Worm (Caenorhabditis elegans) whole organism, young adult: Measurements from ENCODE around the gene F58G11.4.

Source experiments
- C06A6.2 ChIP-seq: fragments of 200-800 bp; sonication (Bioruptor generic); conservative IDR thresholded peaks from 2 replicates; pipeline ENCODE4 v1.3.6; 2022; ENCODE audit warnings: missing genetic modification characterization, missing compliant biosample characterization
- F10E7.11 ChIP-seq: sonication (generic microtip); optimal IDR thresholded peaks from 2 replicates; lab custom pipeline; 2017; ENCODE audit warnings: mild to moderate bottlenecking, missing genetic modification characterization, moderate library complexity, missing compliant biosample characterization
- F37B4.10 ChIP-seq: fragments of 200-800 bp; sonication (Bioruptor generic); IDR thresholded peaks from 2 replicates; pipeline ENCODE4 v1.3.6; 2022; ENCODE audit warnings: missing genetic modification characterization, missing compliant biosample characterization
- Y56A3A.18 ChIP-seq: fragments of 200-800 bp; sonication (Bioruptor generic); IDR thresholded peaks from 2 replicates; pipeline ENCODE4 v1.3.6; 2022; ENCODE audit warnings: missing genetic modification reagents, missing genetic modification characterization, missing compliant biosample characterization
- ceh-91 ChIP-seq: fragments of 200-800 bp; sonication (Bioruptor generic); IDR thresholded peaks from 2 replicates; pipeline ENCODE4 v1.3.6; 2022; ENCODE audit warnings: missing genetic modification reagents, missing genetic modification characterization, missing compliant biosample characterization
- him-1 ChIP-seq: sonication (generic microtip); optimal IDR thresholded peaks from 2 replicates; lab custom pipeline; 2016; ENCODE audit warnings: missing genotype, missing genetic modification reagents, missing genetic modification characterization, missing compliant biosample characterization
- hmg-1.2 ChIP-seq: fragments of 200-800 bp; sonication (Bioruptor generic); IDR thresholded peaks from 2 replicates; pipeline ENCODE4 v1.3.6; 2022; ENCODE audit warnings: missing genetic modification reagents, missing genetic modification characterization, missing compliant biosample characterization
- nfya-1 ChIP-seq: sonication (generic microtip); optimal IDR thresholded peaks from 2 replicates; lab custom pipeline; 2017; ENCODE audit warnings: antibody characterized with exemption, missing compliant biosample characterization, missing genetic modification characterization, borderline replicate concordance; ENCODE audit not compliant: insufficient read depth
- snpc-4 ChIP-seq, 5 experiments: fragments of 150-350 bp in 1 of 5; sonication (generic microtip) in 4 of 5; optimal IDR thresholded peaks; 2 replicates each; lab custom pipeline; 2014 to 2018; ENCODE audit warnings: missing genetic modification characterization in 5 of 5, missing biosample characterization in 3 of 5, antibody characterized with exemption in 2 of 5, mild to moderate bottlenecking in 2 of 5, missing compliant biosample characterization in 2 of 5, missing genotype in 2 of 5, moderate library complexity in 2 of 5, missing genetic modification reagents in 1 of 5
- ztf-26 ChIP-seq: sonication (generic microtip); optimal IDR thresholded peaks from 2 replicates; lab custom pipeline; 2017; ENCODE audit warnings: missing genetic modification characterization, missing compliant biosample characterization

DNA sequence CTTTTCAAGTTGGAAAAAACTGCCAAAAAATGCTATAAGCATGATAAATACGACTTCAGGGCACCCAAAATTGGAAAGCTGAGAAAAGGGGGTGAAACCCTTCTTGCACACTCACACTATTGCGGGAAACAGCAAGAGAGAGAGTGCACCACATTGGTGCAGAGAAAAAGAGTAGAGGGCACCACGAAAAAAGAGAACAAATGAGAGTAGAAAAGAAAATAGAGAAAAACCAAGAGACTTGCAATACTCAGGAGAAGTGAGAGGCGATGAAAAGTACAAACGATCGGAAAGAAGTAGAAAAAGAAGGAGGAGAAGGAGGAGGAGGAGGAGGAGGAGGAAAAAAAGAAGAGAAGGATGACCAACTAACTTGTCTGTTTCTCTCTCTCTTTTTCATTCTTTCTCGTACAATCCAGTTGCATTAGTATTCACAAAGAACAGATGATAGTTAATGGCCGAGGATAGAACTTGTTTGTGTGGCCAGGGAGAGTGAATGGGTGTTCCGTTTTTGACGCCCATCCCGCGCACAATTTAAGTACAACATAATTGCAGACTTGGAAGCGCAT is 17.1 kb upstream of the F58G11.4 start:
- TF ChIP-seq ceh-91 (GFP tag; lab: Robert Waterston, UW) (no peak), F37B4.10 (GFP tag; lab: Robert Waterston, UW) (no peak), snpc-4 (GFP tag; optimal IDR thresholded peaks at IDR 0.05; lab: Kevin White, UChicago) (no peak), snpc-4 (tag; optimal IDR thresholded peaks at IDR 0.05; lab: Kevin White, UChicago) (peak in 1 of 4 experiments; percentile 9), Y56A3A.18 (GFP tag; lab: Robert Waterston, UW) (no peak; the same call in none of the 2 replicates), F10E7.11 (tag; lab: Kevin White, UChicago) (no peak), ztf-26 (tag; lab: Kevin White, UChicago) (peak; percentile 37), him-1 (tag; lab: Kevin White, UChicago) (no peak), hmg-1.2 (GFP tag; lab: Robert Waterston, UW) (peak; percentile 39), C06A6.2 (GFP tag; lab: Robert Waterston, UW) (no peak), nfya-1 (tag; lab: Kevin White, UChicago) (no peak)
